Fruit fly (Drosophila melanogaster) whole organism, prepupa: Measurements from ENCODE around the gene mRpL32.
A peak's percentile ranks its signal among the peaks of the same experiment; 100 is the strongest.

Experiments
- Blimp-1 ChIP-seq: fragments of 200-800 bp; sonication (Bioruptor generic); optimal IDR thresholded peaks from 3 replicates; lab custom pipeline; 2017; ENCODE audit warnings: missing biosample characterization, missing genetic modification characterization, mild to moderate bottlenecking, moderate library complexity, missing genetic modification reagents
- CG11902 ChIP-seq: fragments of 200-800 bp; sonication (Bioruptor generic); optimal IDR thresholded peaks from 3 replicates; lab custom pipeline; 2016; ENCODE audit warnings: missing biosample characterization, missing genetic modification characterization
- CG15336 ChIP-seq: fragments of 200-800 bp; sonication (Bioruptor generic); IDR thresholded peaks from 2 replicates; pipeline ENCODE4 v1.3.6; 2022; ENCODE audit warnings: missing biosample characterization, missing genetic modification characterization
- CG1621 ChIP-seq: fragments of 200-800 bp; sonication (Bioruptor generic); optimal IDR thresholded peaks from 3 replicates; lab custom pipeline; 2018; ENCODE audit warnings: missing biosample characterization, mild to moderate bottlenecking, missing genetic modification characterization
- CG16779 ChIP-seq: fragments of 200-800 bp; sonication (Bioruptor generic); optimal IDR thresholded peaks from 3 replicates; lab custom pipeline; 2017; ENCODE audit warnings: missing biosample characterization, mild to moderate bottlenecking, missing genetic modification characterization
- CG3032 ChIP-seq: fragments of 200-800 bp; optimal IDR thresholded peaks from 2 replicates; lab custom pipeline; 2019; ENCODE audit warnings: missing biosample characterization, mild to moderate bottlenecking, missing genetic modification characterization, moderate library complexity
- CG31627 ChIP-seq: fragments of 200-800 bp; sonication (Bioruptor generic); optimal IDR thresholded peaks from 3 replicates; lab custom pipeline; 2016; ENCODE audit warnings: missing biosample characterization, missing genetic modification characterization
- CG34406 ChIP-seq: fragments of 200-800 bp; sonication (Bioruptor generic); optimal IDR thresholded peaks from 3 replicates; lab custom pipeline; 2016; ENCODE audit warnings: missing biosample characterization, missing genetic modification characterization
- CG3919 ChIP-seq: fragments of 200-800 bp; sonication (Bioruptor generic); optimal IDR thresholded peaks from 3 replicates; lab custom pipeline; 2016; ENCODE audit warnings: missing biosample characterization, missing genetic modification characterization
- CG4318 ChIP-seq: fragments of 200-800 bp; sonication (Bioruptor generic); optimal IDR thresholded peaks from 3 replicates; lab custom pipeline; 2017; ENCODE audit warnings: missing biosample characterization, mild to moderate bottlenecking, missing genetic modification characterization
- CG6276 ChIP-seq: fragments of 200-800 bp; sonication (Bioruptor generic); optimal IDR thresholded peaks from 2 replicates; lab custom pipeline; 2017; ENCODE audit warnings: missing biosample characterization, mild to moderate bottlenecking, missing genetic modification characterization
- CG6792 ChIP-seq: fragments of 200-800 bp; sonication (Bioruptor generic); optimal IDR thresholded peaks from 3 replicates; lab custom pipeline; 2016; ENCODE audit warnings: missing biosample characterization, missing genetic modification characterization
- CG6854 ChIP-seq: fragments of 200-800 bp; sonication (Bioruptor generic); optimal IDR thresholded peaks from 2 replicates; lab custom pipeline; 2017; ENCODE audit warnings: missing biosample characterization, mild to moderate bottlenecking, missing genetic modification characterization
- CG8119 ChIP-seq: fragments of 200-800 bp; sonication (Bioruptor generic); IDR thresholded peaks from 3 replicates; pipeline ENCODE4 v1.3.6; 2022; ENCODE audit warnings: missing biosample characterization, missing genetic modification characterization
- CG8632 ChIP-seq: fragments of 200-800 bp; sonication (Bioruptor generic); optimal IDR thresholded peaks from 3 replicates; lab custom pipeline; 2016; ENCODE audit warnings: missing biosample characterization, missing genetic modification characterization
- CG9139 ChIP-seq: fragments of 200-800 bp; sonication (Bioruptor generic); optimal IDR thresholded peaks from 3 replicates; lab custom pipeline; 2017; ENCODE audit warnings: missing biosample characterization, mild to moderate bottlenecking, missing genetic modification characterization
- Eip75B ChIP-seq: fragments of 200-800 bp; sonication (Bioruptor generic); optimal IDR thresholded peaks from 3 replicates; lab custom pipeline; 2016; ENCODE audit warnings: missing biosample characterization, missing genetic modification characterization
- Ets21C ChIP-seq: fragments of 200-800 bp; sonication (Bioruptor generic); optimal IDR thresholded peaks from 3 replicates; lab custom pipeline; 2016; ENCODE audit warnings: missing biosample characterization, missing genetic modification characterization
- Ets96B ChIP-seq: fragments of 200-800 bp; optimal IDR thresholded peaks from 2 replicates; lab custom pipeline; 2019; ENCODE audit warnings: missing biosample characterization, mild to moderate bottlenecking, missing genetic modification characterization, moderate library complexity
- Gug ChIP-seq: fragments of 200-800 bp; sonication (Bioruptor generic); IDR thresholded peaks from 2 replicates; pipeline ENCODE4 v1.3.6; 2022; ENCODE audit warnings: missing biosample characterization, missing genetic modification characterization
- Hr39 ChIP-seq: fragments of 200-800 bp; sonication (Bioruptor generic); optimal IDR thresholded peaks from 2 replicates; lab custom pipeline; 2016; ENCODE audit warnings: missing biosample characterization, missing genetic modification characterization
- Hr4 ChIP-seq: fragments of 200-800 bp; sonication (Bioruptor generic); optimal IDR thresholded peaks from 3 replicates; lab custom pipeline; 2016; ENCODE audit warnings: missing biosample characterization, missing genetic modification characterization
- Lpt ChIP-seq: fragments of 200-800 bp; sonication (Bioruptor generic); optimal IDR thresholded peaks from 3 replicates; lab custom pipeline; 2016; ENCODE audit warnings: missing biosample characterization, missing genetic modification characterization
- Met ChIP-seq: fragments of 200-800 bp; sonication (Bioruptor generic); optimal IDR thresholded peaks from 3 replicates; lab custom pipeline; 2016; ENCODE audit warnings: missing biosample characterization, missing genetic modification characterization
- OdsH ChIP-seq: fragments of 200-800 bp; sonication (Bioruptor generic); optimal IDR thresholded peaks from 3 replicates; lab custom pipeline; 2016; ENCODE audit warnings: missing biosample characterization, missing genetic modification characterization
- Smox ChIP-seq: fragments of 200-800 bp; sonication (Bioruptor generic); optimal IDR thresholded peaks from 3 replicates; lab custom pipeline; 2016; ENCODE audit warnings: missing biosample characterization, missing genetic modification characterization
- Sox102F ChIP-seq: fragments of 200-800 bp; sonication (Bioruptor generic); optimal IDR thresholded peaks from 2 replicates; lab custom pipeline; 2016; ENCODE audit warnings: missing biosample characterization, mild to moderate bottlenecking, missing genetic modification characterization
- Sox14 ChIP-seq: fragments of 200-800 bp; sonication (Bioruptor generic); optimal IDR thresholded peaks from 3 replicates; lab custom pipeline; 2016; ENCODE audit warnings: missing biosample characterization, missing genetic modification characterization
- Sox15 ChIP-seq: fragments of 200-800 bp; sonication (Bioruptor generic); optimal IDR thresholded peaks from 3 replicates; lab custom pipeline; 2016; ENCODE audit warnings: missing biosample characterization, missing genetic modification characterization
- acj6 ChIP-seq: fragments of 200-800 bp; sonication (Bioruptor generic); optimal IDR thresholded peaks from 3 replicates; lab custom pipeline; 2016; ENCODE audit warnings: missing biosample characterization, missing genetic modification characterization
- dac ChIP-seq: fragments of 200-800 bp; sonication (Bioruptor generic); optimal IDR thresholded peaks from 2 replicates; lab custom pipeline; 2017; ENCODE audit warnings: missing biosample characterization, mild to moderate bottlenecking, missing genetic modification characterization
- dsx ChIP-seq: fragments of 200-800 bp; optimal IDR thresholded peaks from 3 replicates; lab custom pipeline; 2019; ENCODE audit warnings: missing biosample characterization, mild to moderate bottlenecking, missing genetic modification characterization, moderate library complexity; ENCODE audit not compliant: poor library complexity, severe bottlenecking
- eg ChIP-seq: fragments of 200-800 bp; sonication (Bioruptor generic); IDR thresholded peaks from 3 replicates; pipeline ENCODE4 v1.3.6; 2022; ENCODE audit warnings: missing biosample characterization, missing genetic modification characterization
- esn ChIP-seq: fragments of 200-800 bp; sonication (Bioruptor generic); optimal IDR thresholded peaks from 2 replicates; lab custom pipeline; 2016; ENCODE audit warnings: missing biosample characterization, mild to moderate bottlenecking, missing genetic modification characterization, moderate library complexity
- fd59A ChIP-seq: fragments of 200-800 bp; sonication (Bioruptor generic); optimal IDR thresholded peaks from 2 replicates; lab custom pipeline; 2017; ENCODE audit warnings: missing biosample characterization, mild to moderate bottlenecking, missing genetic modification characterization, missing genetic modification reagents
- fd85E ChIP-seq: fragments of 200-800 bp; sonication (Bioruptor generic); optimal IDR thresholded peaks from 3 replicates; lab custom pipeline; 2016; ENCODE audit warnings: missing biosample characterization, missing genetic modification characterization
- fkh ChIP-seq: fragments of 200-800 bp; sonication (Bioruptor generic); optimal IDR thresholded peaks from 3 replicates; lab custom pipeline; 2017; ENCODE audit warnings: missing biosample characterization, mild to moderate bottlenecking, missing genetic modification characterization, moderate library complexity
- net ChIP-seq: fragments of 200-800 bp; sonication (Bioruptor generic); optimal IDR thresholded peaks from 3 replicates; lab custom pipeline; 2016; ENCODE audit warnings: missing biosample characterization, missing genetic modification characterization
- pdm3 ChIP-seq: fragments of 200-800 bp; sonication (Bioruptor generic); optimal IDR thresholded peaks from 3 replicates; lab custom pipeline; 2016; ENCODE audit warnings: missing biosample characterization, missing genetic modification characterization
- spab ChIP-seq: fragments of 200-800 bp; sonication (Bioruptor generic); optimal IDR thresholded peaks from 2 replicates; lab custom pipeline; 2017; ENCODE audit warnings: missing biosample characterization, mild to moderate bottlenecking, missing genetic modification characterization, missing genetic modification reagents
- ss ChIP-seq, 2 experiments: fragments of 200-800 bp; sonication (Bioruptor generic); optimal IDR thresholded peaks; 2 replicates in 1 of 2; 3 replicates in 1 of 2; lab custom pipeline; 2017 to 2018; ENCODE audit warnings: mild to moderate bottlenecking in 2 of 2, missing biosample characterization in 2 of 2, missing genetic modification characterization in 2 of 2, moderate library complexity in 1 of 2
- svp ChIP-seq: fragments of 200-800 bp; sonication (Bioruptor generic); peaks from one replicate; lab custom pipeline; 2016; ENCODE audit warnings: missing biosample characterization, missing genetic modification characterization
- vri ChIP-seq: fragments of 200-800 bp; sonication (Bioruptor generic); optimal IDR thresholded peaks from 3 replicates; lab custom pipeline; 2016; ENCODE audit warnings: missing biosample characterization, mild to moderate bottlenecking, missing genetic modification characterization

Gene mRpL32

dm6 chr3R:31247281-31247995 is 5.2 kb upstream of the mRpL32 start (continued):
- TF ChIP-seq CG3032 (tag; lab: Kevin White, UChicago), result no peak
- no peak for TF ChIP-seq ss (GFP tag; optimal IDR thresholded peaks at IDR 0.05; lab: Kevin White, UChicago)
- peak; percentile 77 for TF ChIP-seq CG34406 (GFP tag; lab: Kevin White, UChicago)
- TF ChIP-seq pdm3 (GFP tag; lab: Kevin White, UChicago), result peak; percentile 69
- TF ChIP-seq vri (GFP tag; lab: Kevin White, UChicago), result no peak
- TF ChIP-seq fkh (GFP tag; lab: Kevin White, UChicago), result no peak
- TF ChIP-seq CG11902 (GFP tag; lab: Kevin White, UChicago), result peak; percentile 65
- peak; percentile 82 for TF ChIP-seq Met (GFP tag; lab: Kevin White, UChicago)
- TF ChIP-seq dsx, result no peak
- peak; percentile 37 for TF ChIP-seq fd85E (GFP tag; lab: Kevin White, UChicago)
- no peak for TF ChIP-seq Ets96B (tag; lab: Kevin White, UChicago)
- peak; percentile 82 for TF ChIP-seq CG6792 (GFP tag; lab: Kevin White, UChicago)
- TF ChIP-seq eg (GFP tag; lab: Robert Waterston, UW), result peak; percentile 60; the same call in 2 of the 3 replicates
- TF ChIP-seq Hr39 (GFP tag; lab: Kevin White, UChicago), result peak; percentile 77
- no peak for TF ChIP-seq CG1621 (tag; lab: Kevin White, UChicago)
- TF ChIP-seq acj6, result peak; percentile 68
- peak; percentile 81 for TF ChIP-seq CG6276 (GFP tag; lab: Kevin White, UChicago)
- TF ChIP-seq CG6854 (GFP tag; lab: Kevin White, UChicago), result peak; percentile 31
- TF ChIP-seq CG31627, result peak; percentile 77
- peak; percentile 73 for TF ChIP-seq CG8632 (GFP tag; lab: Kevin White, UChicago)
- no peak for TF ChIP-seq spab (GFP tag; lab: Kevin White, UChicago)
- peak; percentile 76 for TF ChIP-seq CG3919
- no peak for TF ChIP-seq CG16779
- TF ChIP-seq Hr4 (GFP tag; lab: Kevin White, UChicago), result peak; percentile 32
- peak; percentile 51 for TF ChIP-seq Sox14 (GFP tag; lab: Kevin White, UChicago)
- TF ChIP-seq esn (GFP tag; lab: Kevin White, UChicago), result peak; percentile 80
- peak; percentile 81 for TF ChIP-seq Sox102F (GFP tag; lab: Kevin White, UChicago)

dm6 chr3R:31248245-31248644 is 4.4 kb upstream of the mRpL32 start:
- TF ChIP-seq Met (GFP tag; lab: Kevin White, UChicago) (no peak), CG16779 (no peak), Hr39 (GFP tag; lab: Kevin White, UChicago) (no peak), dsx (no peak), Sox14 (GFP tag; lab: Kevin White, UChicago) (no peak), CG6276 (GFP tag; lab: Kevin White, UChicago) (no peak), CG6854 (GFP tag; lab: Kevin White, UChicago) (peak; percentile 54), Gug (GFP tag; lab: Robert Waterston, UW) (no peak), Sox15 (GFP tag; lab: Kevin White, UChicago) (no peak), CG34406 (GFP tag; lab: Kevin White, UChicago) (no peak), Blimp-1 (GFP tag; lab: Kevin White, UChicago) (peak; percentile 92)

- TF ChIP-seq CG3919 (no peak), dac (GFP tag; lab: Kevin White, UChicago) (no peak), fd59A (GFP tag; lab: Kevin White, UChicago) (no peak), Blimp-1 (GFP tag; lab: Kevin White, UChicago) (no peak), OdsH (GFP tag; lab: Kevin White, UChicago) (peak; percentile 32), CG1621 (tag; lab: Kevin White, UChicago) (peak; percentile 8), Ets21C (GFP tag; lab: Kevin White, UChicago) (no peak), Sox14 (GFP tag; lab: Kevin White, UChicago) (no peak), CG8119 (GFP tag; lab: Robert Waterston, UW) (peak; percentile 51; the same call in 1 of the 3 replicates), eg (GFP tag; lab: Robert Waterston, UW) (peak; percentile 58), ss (GFP tag; optimal IDR thresholded peaks at IDR 0.05; lab: Kevin White, UChicago) (no peak), CG8632 (GFP tag; lab: Kevin White, UChicago) (peak; percentile 14), Lpt (GFP tag; lab: Kevin White, UChicago) (no peak), fkh (GFP tag; lab: Kevin White, UChicago) (no peak), Hr4 (GFP tag; lab: Kevin White, UChicago) (peak; percentile 49), spab (GFP tag; lab: Kevin White, UChicago) (no peak), Eip75B (no peak), vri (GFP tag; lab: Kevin White, UChicago) (peak; percentile 42), svp (GFP tag; lab: Kevin White, UChicago) (no peak), fd85E (GFP tag; lab: Kevin White, UChicago) (no peak), Smox (no peak), CG15336 (GFP tag; lab: Robert Waterston, UW) (no peak), net (GFP tag; lab: Kevin White, UChicago) (no peak), CG4318 (GFP tag; lab: Kevin White, UChicago) (no peak), CG9139 (GFP tag; lab: Kevin White, UChicago) (no peak), CG3032 (tag; lab: Kevin White, UChicago) (no peak), Gug (GFP tag; lab: Robert Waterston, UW) (no peak)
Measured at dm6 chr3R:31250426-31251034, 2.1 kb upstream of the mRpL32 start.
